Worm (Caenorhabditis elegans) whole organism, young adult: ENCODE results near the gene acr-17.

Experiments used
- B0261.1 ChIP-seq: sonication (generic microtip); optimal IDR thresholded peaks from 2 replicates; lab custom pipeline; 2016; ENCODE audit warnings: mild to moderate bottlenecking, missing genetic modification characterization, moderate library complexity, missing compliant biosample characterization
- F22D6.2 ChIP-seq: sonication (generic microtip); optimal IDR thresholded peaks from 2 replicates; lab custom pipeline; 2016; ENCODE audit warnings: mild to moderate bottlenecking, missing genetic modification characterization, missing compliant biosample characterization
- F23B12.7 ChIP-seq: sonication (generic microtip); optimal IDR thresholded peaks from 2 replicates; lab custom pipeline; 2017; ENCODE audit warnings: missing genetic modification characterization, mild to moderate bottlenecking, missing compliant biosample characterization, antibody characterized with exemption, moderate library complexity; ENCODE audit not compliant: insufficient read depth
- F39B2.1 ChIP-seq: fragments of 200-800 bp; sonication (Bioruptor generic); IDR thresholded peaks from 2 replicates; pipeline ENCODE4 v1.3.6; 2022; ENCODE audit warnings: missing genetic modification reagents, missing genetic modification characterization, missing compliant biosample characterization
- F52B5.7 ChIP-seq: sonication (generic microtip); optimal IDR thresholded peaks from 2 replicates; lab custom pipeline; 2016; ENCODE audit warnings: mild to moderate bottlenecking, missing genetic modification characterization, missing compliant biosample characterization
- Y53G8AR.9 ChIP-seq: fragments of 200-800 bp; sonication (Bioruptor generic); conservative IDR thresholded peaks from 2 replicates; pipeline ENCODE4 v1.3.6; 2022; ENCODE audit warnings: missing genetic modification reagents, missing genetic modification characterization, missing compliant biosample characterization
- atf-7 ChIP-seq: sonication (generic microtip); optimal IDR thresholded peaks from 2 replicates; lab custom pipeline; 2017; ENCODE audit warnings: mild to moderate bottlenecking, missing genetic modification characterization, missing compliant biosample characterization
- athp-1 ChIP-seq: sonication (generic microtip); optimal IDR thresholded peaks from 2 replicates; lab custom pipeline; 2017; ENCODE audit warnings: mild to moderate bottlenecking, missing genetic modification characterization, missing compliant biosample characterization
- attf-5 ChIP-seq: fragments of 200-800 bp; sonication (Bioruptor generic); optimal IDR thresholded peaks from 2 replicates; lab custom pipeline; 2018; ENCODE audit warnings: mild to moderate bottlenecking, missing genetic modification characterization, missing compliant biosample characterization
- bed-1 ChIP-seq: fragments of 200-800 bp; sonication (Bioruptor generic); IDR thresholded peaks from 2 replicates; pipeline ENCODE4 v1.3.6; 2022; ENCODE audit warnings: missing genetic modification reagents, missing genetic modification characterization, missing compliant biosample characterization
- cebp-1 ChIP-seq, 2 experiments: fragments of 200-800 bp in 1 of 2; sonication (Bioruptor generic) in 1 of 2; sonication (generic microtip) in 1 of 2; IDR thresholded peaks in 1 of 2; optimal IDR thresholded peaks in 1 of 2; 2 replicates each; pipeline versions ENCODE4 v1.3.6 to Lab custom; 2017 to 2022; ENCODE audit warnings: missing compliant biosample characterization in 2 of 2, missing genetic modification characterization in 2 of 2, mild to moderate bottlenecking in 1 of 2, missing genetic modification reagents in 1 of 2, moderate library complexity in 1 of 2
- cebp-2 ChIP-seq: fragments of 200-800 bp; sonication (Bioruptor generic); IDR thresholded peaks from 2 replicates; pipeline ENCODE4 v1.3.6; 2022; ENCODE audit warnings: missing genetic modification characterization, missing compliant biosample characterization
- ceh-100 ChIP-seq: fragments of 200-800 bp; sonication (Bioruptor generic); IDR thresholded peaks from 2 replicates; pipeline ENCODE4 v1.3.6; 2022; ENCODE audit warnings: missing genetic modification reagents, missing genetic modification characterization, missing compliant biosample characterization
- ceh-40 ChIP-seq: fragments of 200-800 bp; sonication (Bioruptor generic); IDR thresholded peaks from 2 replicates; pipeline ENCODE4 v1.3.6; 2022; ENCODE audit warnings: missing genetic modification characterization, missing compliant biosample characterization
- die-1 ChIP-seq: sonication (generic microtip); optimal IDR thresholded peaks from 2 replicates; lab custom pipeline; 2016; ENCODE audit warnings: missing genotype, mild to moderate bottlenecking, missing genetic modification characterization, missing compliant biosample characterization
- hlh-26 ChIP-seq: fragments of 200-800 bp; sonication (Bioruptor generic); conservative IDR thresholded peaks from 2 replicates; pipeline ENCODE4 v1.3.6; 2022; ENCODE audit warnings: missing genetic modification reagents, missing genetic modification characterization, missing compliant biosample characterization
- hmg-1.2 ChIP-seq: fragments of 200-800 bp; sonication (Bioruptor generic); IDR thresholded peaks from 2 replicates; pipeline ENCODE4 v1.3.6; 2022; ENCODE audit warnings: missing genetic modification reagents, missing genetic modification characterization, missing compliant biosample characterization
- hmg-20 ChIP-seq: fragments of 200-800 bp; sonication (Bioruptor generic); IDR thresholded peaks from 2 replicates; pipeline ENCODE4 v1.3.6; 2022; ENCODE audit warnings: missing genetic modification reagents, missing genetic modification characterization, missing compliant biosample characterization
- lin-26 ChIP-seq: fragments of 200-800 bp; sonication (Bioruptor generic); IDR thresholded peaks from 2 replicates; pipeline ENCODE4 v1.3.6; 2022; ENCODE audit warnings: missing genetic modification reagents, missing genetic modification characterization, missing compliant biosample characterization
- lin-35 ChIP-seq, 3 experiments: fragments of 150-350 bp in 2 of 3; sonication (generic microtip) in 1 of 3; optimal IDR thresholded peaks; 2 replicates each; lab custom pipeline; 2014 to 2018; ENCODE audit warnings: missing biosample characterization in 3 of 3, missing genetic modification characterization in 3 of 3, missing genetic modification reagents in 3 of 3
- lin-40 ChIP-seq: sonication (generic microtip); optimal IDR thresholded peaks from 2 replicates; lab custom pipeline; 2016; ENCODE audit warnings: missing genetic modification characterization, mild to moderate bottlenecking, missing compliant biosample characterization, missing genotype, missing genetic modification reagents
- lin-54 ChIP-seq: fragments of 200-800 bp; sonication (Bioruptor generic); optimal IDR thresholded peaks from 2 replicates; lab custom pipeline; 2018; ENCODE audit warnings: mild to moderate bottlenecking, missing genetic modification characterization, missing compliant biosample characterization
- lsl-1 ChIP-seq: fragments of 200-800 bp; sonication (Bioruptor generic); optimal IDR thresholded peaks from 2 replicates; lab custom pipeline; 2018; ENCODE audit warnings: mild to moderate bottlenecking, missing genetic modification characterization, moderate library complexity, missing compliant biosample characterization
- madf-10 ChIP-seq: sonication (generic microtip); optimal IDR thresholded peaks from 2 replicates; lab custom pipeline; 2016; ENCODE audit warnings: mild to moderate bottlenecking, missing genetic modification characterization, missing compliant biosample characterization
- nhr-27 ChIP-seq: fragments of 200-800 bp; sonication (Bioruptor generic); optimal IDR thresholded peaks from 2 replicates; lab custom pipeline; 2018; ENCODE audit warnings: mild to moderate bottlenecking, missing genetic modification characterization, moderate library complexity, missing compliant biosample characterization
- nhr-80 ChIP-seq: sonication (generic microtip); optimal IDR thresholded peaks from 2 replicates; lab custom pipeline; 2016; ENCODE audit warnings: missing genetic modification characterization, missing compliant biosample characterization
- nhr-90 ChIP-seq: sonication (generic microtip); optimal IDR thresholded peaks from 2 replicates; lab custom pipeline; 2016; ENCODE audit warnings: missing genotype, mild to moderate bottlenecking, missing genetic modification characterization, missing compliant biosample characterization
- pha-4 ChIP-seq: fragments of 150-350 bp; sonication (generic microtip); optimal IDR thresholded peaks from 2 replicates; lab custom pipeline; 2014; ENCODE audit warnings: missing biosample characterization, missing genetic modification reagents, missing genetic modification characterization
- rpc-1 ChIP-seq, 2 experiments: fragments of 150-350 bp in 1 of 2; sonication (generic microtip) in 1 of 2; optimal IDR thresholded peaks; 2 replicates each; lab custom pipeline; 2014 to 2018; ENCODE audit warnings: missing biosample characterization in 1 of 2, missing genetic modification characterization in 1 of 2, missing genetic modification reagents in 1 of 2, missing genotype in 1 of 2
- sdz-38 ChIP-seq: sonication (generic microtip); optimal IDR thresholded peaks from 2 replicates; lab custom pipeline; 2016; ENCODE audit warnings: missing genotype, missing genetic modification characterization, missing compliant biosample characterization
- zfh-2 ChIP-seq: fragments of 200-800 bp; sonication (Bioruptor generic); conservative IDR thresholded peaks from 2 replicates; pipeline ENCODE4 v1.3.6; 2022; ENCODE audit warnings: missing genetic modification reagents, missing genetic modification characterization, missing compliant biosample characterization
- ztf-26 ChIP-seq: sonication (generic microtip); optimal IDR thresholded peaks from 2 replicates; lab custom pipeline; 2017; ENCODE audit warnings: missing genetic modification characterization, missing compliant biosample characterization
- ztf-6 ChIP-seq: fragments of 200-800 bp; sonication (Bioruptor generic); IDR thresholded peaks from 2 replicates; pipeline ENCODE4 v1.3.6; 2022; ENCODE audit warnings: missing genetic modification reagents, missing genetic modification characterization, missing compliant biosample characterization

The acr-17 gene

DNA sequence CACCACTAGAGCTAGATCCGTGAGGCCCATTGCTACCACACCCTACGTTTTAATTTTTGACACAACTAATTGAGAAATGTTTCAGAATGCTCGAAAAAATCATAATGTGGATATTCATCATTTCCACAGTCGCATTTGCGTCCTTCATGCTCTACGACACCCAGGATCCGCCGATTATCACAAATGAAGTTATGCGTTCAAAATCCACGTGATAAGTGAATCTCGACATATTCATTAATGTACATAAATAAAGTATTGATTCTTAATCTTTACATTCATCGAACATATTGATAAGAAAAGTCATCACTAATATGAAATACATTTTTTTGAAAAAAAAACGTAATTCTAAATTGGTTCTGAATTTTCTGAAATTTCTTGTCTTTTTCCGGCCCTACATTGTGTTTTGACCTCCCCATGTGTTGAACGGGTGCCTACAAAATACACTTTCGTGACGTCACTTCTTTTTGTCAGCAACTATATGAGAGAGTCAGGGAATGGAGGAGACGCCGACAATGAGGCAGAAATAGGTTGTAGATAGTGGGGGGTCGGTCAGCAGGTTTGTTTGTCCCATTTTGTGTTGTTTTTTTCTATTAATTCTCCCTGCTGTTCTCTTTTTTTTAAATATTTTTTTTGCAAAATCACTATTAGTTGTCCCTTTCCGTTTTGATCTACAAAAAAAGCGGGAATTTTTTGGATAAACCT lies 6.7 kb downstream of the acr-17 start, which contains the start of gene F53E10.1:
Gene F53E10.1 (plus strand): TSS at position 325 of the 702 bp plus-strand sequence.
- peak; percentile 45; the same call in 1 of the 2 replicates for TF ChIP-seq lin-26
- TF ChIP-seq ztf-26 (tag; lab: Kevin White, UChicago): peak; percentile 36
- no peak for TF ChIP-seq B0261.1 (tag; lab: Kevin White, UChicago)
- peak; percentile 28 for TF ChIP-seq attf-5 (GFP tag; lab: Kevin White, UChicago)
- peak; percentile 12 for TF ChIP-seq madf-10 (tag; lab: Kevin White, UChicago)
- peak; percentile 14 for TF ChIP-seq lin-54 (GFP tag; lab: Kevin White, UChicago)
- no peak for TF ChIP-seq ceh-100 (GFP tag; lab: Robert Waterston, UW)
- TF ChIP-seq F39B2.1 (GFP tag; lab: Robert Waterston, UW): no peak
- no peak for TF ChIP-seq cebp-1 (GFP tag; IDR thresholded peaks at IDR 0.05; lab: Robert Waterston, UW)
- peak; percentile 38 for TF ChIP-seq cebp-1 (tag; optimal IDR thresholded peaks at IDR 0.05; lab: Kevin White, UChicago)
- no peak for TF ChIP-seq F23B12.7 (tag; lab: Kevin White, UChicago)
- TF ChIP-seq rpc-1 (optimal IDR thresholded peaks at IDR 0.05; lab: Kevin White, UChicago): no peak
- TF ChIP-seq rpc-1 (tag; optimal IDR thresholded peaks at IDR 0.05; lab: Kevin White, UChicago): no peak
- TF ChIP-seq atf-7: peak; percentile 90
- TF ChIP-seq pha-4 (tag; lab: Kevin White, UChicago): no peak
- peak; percentile 62; the same call in 1 of the 2 replicates for TF ChIP-seq hmg-1.2
- TF ChIP-seq nhr-80 (tag; lab: Kevin White, UChicago): peak; percentile 50
- TF ChIP-seq bed-1 (GFP tag; lab: Robert Waterston, UW): no peak
- TF ChIP-seq cebp-2: no peak

ce11 chrV:2617499-2617898 lies 9.0 kb downstream of the acr-17 start:
- TF ChIP-seq hmg-1.2 (no peak), lin-54 (GFP tag; lab: Kevin White, UChicago) (no peak), nhr-27 (no peak), sdz-38 (tag; lab: Kevin White, UChicago) (no peak), F52B5.7 (tag; lab: Kevin White, UChicago) (no peak), zfh-2 (GFP tag; lab: Robert Waterston, UW) (no peak), cebp-2 (no peak), rpc-1 (optimal IDR thresholded peaks at IDR 0.05; lab: Kevin White, UChicago) (no peak), rpc-1 (tag; optimal IDR thresholded peaks at IDR 0.05; lab: Kevin White, UChicago) (no peak), die-1 (tag; lab: Kevin White, UChicago) (no peak), athp-1 (tag; lab: Kevin White, UChicago) (no peak), hmg-20 (GFP tag; lab: Robert Waterston, UW) (no peak), lin-40 (tag; lab: Kevin White, UChicago) (no peak), lin-35 (GFP tag; optimal IDR thresholded peaks at IDR 0.05; lab: Kevin White, UChicago) (no peak), hlh-26 (GFP tag; lab: Robert Waterston, UW) (no peak), ceh-40 (GFP tag; lab: Robert Waterston, UW) (no peak)

DNA sequence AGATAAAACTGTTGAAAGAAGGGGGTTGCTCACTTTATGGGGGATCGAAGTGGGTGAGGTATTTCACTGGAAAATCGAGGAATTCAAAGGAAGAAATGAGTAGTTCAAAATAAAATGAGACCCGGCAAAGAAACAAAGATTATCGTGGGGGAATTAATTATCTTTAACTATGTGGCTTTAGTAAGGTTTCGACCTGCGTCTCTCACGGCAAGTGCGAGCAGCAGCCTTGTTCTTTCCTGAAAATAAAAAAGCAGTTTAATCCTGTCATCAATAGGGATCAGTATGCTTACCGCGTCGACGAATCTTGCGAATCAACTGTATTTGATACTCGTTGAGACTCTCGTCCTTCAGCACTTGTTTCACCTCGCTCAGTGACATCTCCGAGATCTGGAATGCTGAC lies 13.4 kb downstream of the acr-17 start, which contains the start of gene srh-271:
Gene srh-271 (minus strand): TSS at position 101 of the 400 bp plus-strand sequence.
- TF ChIP-seq sdz-38 (tag; lab: Kevin White, UChicago) (no peak), Y53G8AR.9 (GFP tag; lab: Robert Waterston, UW) (no peak), ztf-6 (GFP tag; lab: Robert Waterston, UW) (no peak), nhr-90 (no peak), F22D6.2 (tag; lab: Kevin White, UChicago) (no peak), lsl-1 (GFP tag; lab: Kevin White, UChicago) (no peak)
- TF ChIP-seq, all 124 proteins: peak for 0
